Fruit fly (Drosophila melanogaster) whole organism, embryonic: ENCODE measurements around the gene PH4alphaEFB.

ENCODE experiments used
- B-H1 ChIP-seq: fragments of 200-800 bp; sonication (Bioruptor generic); IDR thresholded peaks from 3 replicates; pipeline ENCODE4 v1.3.6; 2022; ENCODE audit warnings: missing biosample characterization, missing genetic modification characterization
- B-H2 ChIP-seq: fragments of 200-800 bp; sonication (Bioruptor generic); optimal IDR thresholded peaks from 2 replicates; lab custom pipeline; 2018; ENCODE audit warnings: missing biosample characterization, mild to moderate bottlenecking, missing genetic modification characterization
- CG10147 ChIP-seq: fragments of 200-800 bp; sonication (Bioruptor generic); optimal IDR thresholded peaks from 2 replicates; lab custom pipeline; 2019; ENCODE audit warnings: missing biosample characterization, mild to moderate bottlenecking, missing genetic modification characterization, moderate library complexity
- CG10267 ChIP-seq: fragments of 200-800 bp; sonication (Bioruptor generic); optimal IDR thresholded peaks from 2 replicates; lab custom pipeline; 2018; ENCODE audit warnings: missing biosample characterization, mild to moderate bottlenecking, missing genetic modification characterization, moderate library complexity
- CG10366 ChIP-seq: fragments of 200-800 bp; sonication (Bioruptor generic); IDR thresholded peaks from 2 replicates; pipeline ENCODE4 v1.3.6; 2022; ENCODE audit warnings: missing biosample characterization, missing genetic modification characterization
- CG10565 ChIP-seq: fragments of 200-800 bp; sonication (Bioruptor generic); optimal IDR thresholded peaks from 3 replicates; lab custom pipeline; 2016; ENCODE audit warnings: missing biosample characterization, mild to moderate bottlenecking, missing genetic modification characterization
- CG11723 ChIP-seq: fragments of 200-800 bp; sonication (Bioruptor generic); optimal IDR thresholded peaks from 2 replicates; lab custom pipeline; 2017; ENCODE audit warnings: missing biosample characterization, mild to moderate bottlenecking, missing genetic modification characterization
- CG1233 ChIP-seq: fragments of 200-800 bp; sonication (Bioruptor generic); optimal IDR thresholded peaks from 4 replicates; lab custom pipeline; 2018; ENCODE audit warnings: missing biosample characterization, mild to moderate bottlenecking, missing genetic modification characterization
- CG12391 ChIP-seq: fragments of 200-800 bp; sonication (Bioruptor generic); optimal IDR thresholded peaks from 3 replicates; lab custom pipeline; 2018; ENCODE audit warnings: missing biosample characterization, mild to moderate bottlenecking, missing genetic modification characterization, moderate library complexity
- CG13296 ChIP-seq: fragments of 200-800 bp; sonication (Bioruptor generic); optimal IDR thresholded peaks from 3 replicates; lab custom pipeline; 2018; ENCODE audit warnings: missing biosample characterization, mild to moderate bottlenecking, missing genetic modification characterization
- CG15514 ChIP-seq: fragments of 200-800 bp; sonication (Bioruptor generic); optimal IDR thresholded peaks from 3 replicates; lab custom pipeline; 2017; ENCODE audit warnings: missing biosample characterization, missing genetic modification characterization, mild to moderate bottlenecking, moderate library complexity, missing genetic modification reagents
- CG17328 ChIP-seq: fragments of 200-800 bp; sonication (Bioruptor generic); IDR thresholded peaks from 2 replicates; pipeline ENCODE4 v1.3.6; 2022; ENCODE audit warnings: missing biosample characterization, missing genetic modification characterization
- CG2199 ChIP-seq: fragments of 200-800 bp; sonication (Bioruptor generic); IDR thresholded peaks from 3 replicates; pipeline ENCODE4 v1.3.6; 2022; ENCODE audit warnings: missing biosample characterization, missing genetic modification characterization
- CG2678 ChIP-seq: fragments of 200-800 bp; sonication (Bioruptor generic); optimal IDR thresholded peaks from 3 replicates; lab custom pipeline; 2019; ENCODE audit warnings: missing biosample characterization, mild to moderate bottlenecking, missing genetic modification characterization, moderate library complexity
- CG6683 ChIP-seq: fragments of 200-800 bp; sonication (Bioruptor generic); optimal IDR thresholded peaks from 2 replicates; lab custom pipeline; 2017; ENCODE audit warnings: missing biosample characterization, mild to moderate bottlenecking, missing genetic modification characterization, missing genetic modification reagents
- CG7372 ChIP-seq: fragments of 200-800 bp; sonication (Bioruptor generic); IDR thresholded peaks from 2 replicates; pipeline ENCODE4 v1.3.6; 2022; ENCODE audit warnings: missing biosample characterization, missing genetic modification characterization
- CG8359 ChIP-seq: fragments of 200-800 bp; sonication (Bioruptor generic); optimal IDR thresholded peaks from 2 replicates; lab custom pipeline; 2017; ENCODE audit warnings: missing biosample characterization, mild to moderate bottlenecking, missing genetic modification characterization, borderline replicate concordance
- CG9215 ChIP-seq: fragments of 200-800 bp; sonication (Bioruptor generic); IDR thresholded peaks from 2 replicates; pipeline ENCODE4 v1.3.6; 2022; ENCODE audit warnings: missing biosample characterization, missing genetic modification characterization
- CG9609 ChIP-seq: fragments of 200-800 bp; sonication (Bioruptor generic); optimal IDR thresholded peaks from 3 replicates; lab custom pipeline; 2016; ENCODE audit warnings: missing biosample characterization, missing genetic modification characterization
- Doc2 ChIP-seq: fragments of 200-800 bp; sonication (Bioruptor generic); IDR thresholded peaks from 2 replicates; pipeline ENCODE4 v1.3.6; 2022; ENCODE audit warnings: missing biosample characterization, missing genetic modification characterization
- Drgx ChIP-seq: fragments of 200-800 bp; sonication (Bioruptor generic); IDR thresholded peaks from 2 replicates; pipeline ENCODE4 v1.3.6; 2022; ENCODE audit warnings: missing biosample characterization, missing genetic modification characterization
- H2.0 ChIP-seq: fragments of 200-800 bp; sonication (Bioruptor generic); IDR thresholded peaks from 2 replicates; pipeline ENCODE4 v1.3.6; 2022; ENCODE audit warnings: missing biosample characterization, missing genetic modification characterization
- HLH54F ChIP-seq: fragments of 200-800 bp; sonication (Bioruptor generic); optimal IDR thresholded peaks from 3 replicates; lab custom pipeline; 2016; ENCODE audit warnings: missing biosample characterization, missing genetic modification characterization
- Hmx ChIP-seq: fragments of 200-800 bp; sonication (Bioruptor generic); optimal IDR thresholded peaks from 2 replicates; lab custom pipeline; 2016; ENCODE audit warnings: missing biosample characterization, missing genetic modification characterization
- Hr3 ChIP-seq: fragments of 200-800 bp; sonication (Bioruptor generic); optimal IDR thresholded peaks from 3 replicates; lab custom pipeline; 2016; ENCODE audit warnings: missing biosample characterization, missing genetic modification characterization
- Lhr ChIP-seq: fragments of 200-800 bp; sonication (Bioruptor generic); optimal IDR thresholded peaks from 3 replicates; lab custom pipeline; 2017; ENCODE audit warnings: mild to moderate bottlenecking, missing biosample characterization, missing genetic modification reagents, missing genetic modification characterization
- NC2α ChIP-seq: fragments of 200-800 bp; sonication (Bioruptor generic); optimal IDR thresholded peaks from 2 replicates; lab custom pipeline; 2016; ENCODE audit warnings: missing biosample characterization, missing genetic modification characterization
- Nf-YA ChIP-seq: fragments of 200-800 bp; sonication (Bioruptor generic); IDR thresholded peaks from 2 replicates; pipeline ENCODE4 v1.3.6; 2022; ENCODE audit warnings: missing biosample characterization, missing genetic modification characterization
- Nf-YB ChIP-seq: fragments of 200-800 bp; sonication (Bioruptor generic); optimal IDR thresholded peaks from 3 replicates; lab custom pipeline; 2019; ENCODE audit warnings: missing biosample characterization, mild to moderate bottlenecking, missing genetic modification characterization, moderate library complexity
- Rx ChIP-seq: fragments of 200-800 bp; sonication (Bioruptor generic); IDR thresholded peaks from 2 replicates; pipeline ENCODE4 v1.3.6; 2022; ENCODE audit warnings: missing biosample characterization, missing genetic modification characterization
- Sry-β ChIP-seq: fragments of 200-800 bp; sonication (Bioruptor generic); optimal IDR thresholded peaks from 2 replicates; lab custom pipeline; 2018; ENCODE audit warnings: missing biosample characterization, mild to moderate bottlenecking, missing genetic modification characterization, moderate library complexity
- Stat92E ChIP-seq, 3 experiments: fragments of >200 bp in 2 of 3; fragments of 200-800 bp in 1 of 3; sonication (Bioruptor generic) in 1 of 3; optimal IDR thresholded peaks; 2 replicates each; lab custom pipeline; 2017 to 2019; ENCODE audit warnings: missing biosample characterization in 3 of 3, missing genetic modification characterization in 3 of 3, mild to moderate bottlenecking in 1 of 3, moderate library complexity in 1 of 3
- btn ChIP-seq: fragments of 200-800 bp; sonication (Bioruptor generic); optimal IDR thresholded peaks from 2 replicates; lab custom pipeline; 2016; ENCODE audit warnings: missing biosample characterization, missing genetic modification characterization
- caup ChIP-seq: fragments of 200-800 bp; sonication (Bioruptor generic); optimal IDR thresholded peaks from 3 replicates; lab custom pipeline; 2017; ENCODE audit warnings: missing biosample characterization, mild to moderate bottlenecking, missing genetic modification characterization, moderate library complexity; ENCODE audit not compliant: severe bottlenecking
- dan ChIP-seq: fragments of 200-800 bp; sonication (Bioruptor generic); IDR thresholded peaks from 2 replicates; pipeline ENCODE4 v1.3.6; 2022; ENCODE audit warnings: missing biosample characterization, missing genetic modification characterization
- dati ChIP-seq: fragments of 200-800 bp; sonication (Bioruptor generic); IDR thresholded peaks from 2 replicates; pipeline ENCODE4 v1.3.6; 2022; ENCODE audit warnings: missing biosample characterization, missing genetic modification characterization
- dmrt99B ChIP-seq: fragments of 200-800 bp; sonication (Bioruptor generic); optimal IDR thresholded peaks from 2 replicates; lab custom pipeline; 2018; ENCODE audit warnings: missing biosample characterization, mild to moderate bottlenecking, missing genetic modification characterization, moderate library complexity
- exex ChIP-seq: fragments of 200-800 bp; sonication (Bioruptor generic); optimal IDR thresholded peaks from 4 replicates; lab custom pipeline; 2018; ENCODE audit warnings: missing biosample characterization, mild to moderate bottlenecking, missing genetic modification characterization, moderate library complexity
- fd102C ChIP-seq: fragments of 200-800 bp; sonication (Bioruptor generic); optimal IDR thresholded peaks from 2 replicates; lab custom pipeline; 2018; ENCODE audit warnings: missing biosample characterization, mild to moderate bottlenecking, missing genetic modification characterization, moderate library complexity
- gt ChIP-seq: fragments of 200-800 bp; sonication (Bioruptor generic); IDR thresholded peaks from 2 replicates; pipeline ENCODE4 v1.3.6; 2022; ENCODE audit warnings: missing biosample characterization, missing genetic modification characterization
- kah ChIP-seq: fragments of 200-800 bp; sonication (Bioruptor generic); optimal IDR thresholded peaks from 2 replicates; lab custom pipeline; 2018; ENCODE audit warnings: missing biosample characterization, mild to moderate bottlenecking, missing genetic modification characterization
- mam ChIP-seq: fragments of 200-800 bp; sonication (Bioruptor generic); optimal IDR thresholded peaks from 3 replicates; lab custom pipeline; 2016; ENCODE audit warnings: missing biosample characterization, missing genetic modification characterization
- pan ChIP-seq, 4 experiments: fragments of >200 bp in 3 of 4; fragments of 200-800 bp in 1 of 4; sonication (Bioruptor generic) in 1 of 4; optimal IDR thresholded peaks in 3 of 4; IDR thresholded peaks in 1 of 4; 2 replicates each; pipeline versions ENCODE4 v1.3.6 to Lab custom; 2017 to 2022; ENCODE audit warnings: missing biosample characterization in 2 of 4, missing genetic modification characterization in 2 of 4, mixed read lengths in 1 of 4
- pum ChIP-seq: fragments of 200-800 bp; sonication (Bioruptor generic); optimal IDR thresholded peaks from 2 replicates; lab custom pipeline; 2016; ENCODE audit warnings: missing biosample characterization, missing genetic modification characterization
- salm ChIP-seq: fragments of 200-800 bp; sonication (Bioruptor generic); optimal IDR thresholded peaks from 2 replicates; lab custom pipeline; 2018; ENCODE audit warnings: missing biosample characterization, mild to moderate bottlenecking, missing genetic modification characterization
- slou ChIP-seq: fragments of 200-800 bp; sonication (Bioruptor generic); optimal IDR thresholded peaks from 3 replicates; lab custom pipeline; 2016; ENCODE audit warnings: missing biosample characterization, missing genetic modification characterization
- stc ChIP-seq: fragments of 200-800 bp; sonication (Bioruptor generic); IDR thresholded peaks from 2 replicates; pipeline ENCODE4 v1.3.6; 2022; ENCODE audit warnings: missing biosample characterization, missing genetic modification characterization
- sug ChIP-seq: fragments of 200-800 bp; optimal IDR thresholded peaks from 2 replicates; lab custom pipeline; 2019; ENCODE audit warnings: missing biosample characterization, mild to moderate bottlenecking, missing genetic modification characterization, moderate library complexity
- vnd ChIP-seq: fragments of 200-800 bp; sonication (Bioruptor generic); IDR thresholded peaks from 3 replicates; pipeline ENCODE4 v1.3.6; 2022; ENCODE audit warnings: missing biosample characterization, missing genetic modification characterization; ENCODE audit not compliant: partially characterized antibody

Gene PH4alphaEFB

dm6 chr3R:30453236-30453635 lies 12.6 kb upstream of the PH4alphaEFB start (continued):
- TF ChIP-seq CG10147 (no peak), Nf-YA (GFP tag; lab: Robert Waterston, UW) (no peak), CG11723 (GFP tag; lab: Kevin White, UChicago) (no peak), Stat92E (GFP tag; optimal IDR thresholded peaks at IDR 0.05; lab: Kevin White, UChicago) (no peak)
- TF ChIP-seq, all 482 proteins: peak for 3

- TF ChIP-seq Doc2 (no peak), Drgx (GFP tag; lab: Robert Waterston, UW) (peak; percentile 40; the same call in 1 of the 2 replicates), CG7372 (GFP tag; lab: Robert Waterston, UW) (peak; percentile 67), CG13296 (GFP tag; lab: Kevin White, UChicago) (no peak), Hr3 (GFP tag; lab: Kevin White, UChicago) (no peak), CG10565 (GFP tag; lab: Kevin White, UChicago) (no peak), CG12391 (tag; lab: Kevin White, UChicago) (no peak), btn (GFP tag; lab: Kevin White, UChicago) (no peak), gt (GFP tag; lab: Robert Waterston, UW) (no peak), Rx (no peak), Hmx (GFP tag; lab: Kevin White, UChicago) (no peak), B-H2 (GFP tag; lab: Kevin White, UChicago) (no peak), caup (GFP tag; lab: Kevin White, UChicago) (no peak), pan (optimal IDR thresholded peaks at IDR 0.05; lab: Kevin White, UChicago) (no peak), pan (GFP tag; optimal IDR thresholded peaks at IDR 0.05 in 1 of 2, IDR thresholded peaks at IDR 0.05 in 1 of 2) (no peak), mam (GFP tag; lab: Kevin White, UChicago) (no peak), CG10267 (tag; lab: Kevin White, UChicago) (no peak), salm (tag; lab: Kevin White, UChicago) (no peak), dati (GFP tag; lab: Robert Waterston, UW) (no peak), pum (no peak), stc (no peak), CG6683 (no peak), B-H1 (no peak), dan (no peak), HLH54F (GFP tag; lab: Kevin White, UChicago) (no peak), exex (no peak), dmrt99B (no peak), NC2α (no peak), vnd (GFP tag; lab: Robert Waterston, UW) (no peak), sug (tag; lab: Kevin White, UChicago) (no peak), CG17328 (GFP tag; lab: Robert Waterston, UW) (no peak), H2.0 (GFP tag; lab: Robert Waterston, UW) (no peak), CG9609 (GFP tag; lab: Kevin White, UChicago) (no peak), CG8359 (GFP tag; lab: Kevin White, UChicago) (no peak), kah (GFP tag; lab: Kevin White, UChicago) (no peak), CG9215 (GFP tag; lab: Robert Waterston, UW) (no peak), CG15514 (GFP tag; lab: Kevin White, UChicago) (no peak), CG2199 (GFP tag; lab: Robert Waterston, UW) (no peak), CG10366 (GFP tag; lab: Robert Waterston, UW) (no peak), Nf-YB (GFP tag; lab: Kevin White, UChicago) (no peak), slou (GFP tag; lab: Kevin White, UChicago) (no peak), CG2678 (tag; lab: Kevin White, UChicago) (no peak), CG1233 (no peak), Lhr (GFP tag; lab: Kevin White, UChicago) (no peak), Sry-β (no peak), fd102C (no peak)
Observed at dm6 chr3R:30454442-30454841, 11.4 kb upstream of the PH4alphaEFB start.
